Worm (Caenorhabditis elegans) whole organism, late embryonic: ENCODE results near the gene nlp-6.

Experiments used
- C08G9.2 ChIP-seq: sonication (generic microtip); optimal IDR thresholded peaks from 2 replicates; lab custom pipeline; 2016; ENCODE audit warnings: mild to moderate bottlenecking, missing genetic modification characterization, moderate library complexity, missing compliant biosample characterization
- K02D7.2 ChIP-seq: sonication (generic microtip); optimal IDR thresholded peaks from 2 replicates; lab custom pipeline; 2017; ENCODE audit warnings: mild to moderate bottlenecking, missing genetic modification characterization, missing compliant biosample characterization
- K09A11.1 ChIP-seq: sonication (generic microtip); optimal IDR thresholded peaks from 2 replicates; lab custom pipeline; 2017; ENCODE audit warnings: antibody characterized with exemption, mild to moderate bottlenecking, missing genetic modification characterization, missing compliant biosample characterization; ENCODE audit not compliant: insufficient read depth
- Y22D7AL.16 ChIP-seq: sonication (generic microtip); optimal IDR thresholded peaks from 2 replicates; lab custom pipeline; 2016; ENCODE audit warnings: missing genetic modification characterization, missing compliant biosample characterization
- ahr-1 ChIP-seq: sonication (generic microtip); optimal IDR thresholded peaks from 2 replicates; lab custom pipeline; 2016; ENCODE audit warnings: missing genetic modification characterization, missing compliant biosample characterization
- ama-1 ChIP-seq: fragments of 150-350 bp; optimal IDR thresholded peaks from 2 replicates; lab custom pipeline; 2014
- ceh-14 ChIP-seq: sonication (generic microtip); optimal IDR thresholded peaks from 2 replicates; lab custom pipeline; 2016; ENCODE audit warnings: missing genotype, missing genetic modification characterization, missing compliant biosample characterization
- ceh-18 ChIP-seq: sonication (generic microtip); optimal IDR thresholded peaks from 2 replicates; lab custom pipeline; 2016; ENCODE audit warnings: missing genetic modification characterization, missing compliant biosample characterization
- ceh-19 ChIP-seq: fragments of 200-800 bp; sonication (Bioruptor generic); optimal IDR thresholded peaks from 2 replicates; lab custom pipeline; 2018; ENCODE audit warnings: mild to moderate bottlenecking, missing genetic modification characterization, missing compliant biosample characterization
- ceh-31 ChIP-seq: sonication (generic microtip); optimal IDR thresholded peaks from 2 replicates; lab custom pipeline; 2016; ENCODE audit warnings: missing genetic modification characterization, missing compliant biosample characterization
- ceh-6 ChIP-seq: fragments of 200-800 bp; sonication (Bioruptor generic); optimal IDR thresholded peaks from 2 replicates; lab custom pipeline; 2018; ENCODE audit warnings: mild to moderate bottlenecking, missing genetic modification characterization, missing compliant biosample characterization
- che-1 ChIP-seq: sonication (generic microtip); optimal IDR thresholded peaks from 2 replicates; lab custom pipeline; 2016; ENCODE audit warnings: mild to moderate bottlenecking, missing genetic modification characterization, missing compliant biosample characterization
- dmd-4 ChIP-seq: sonication (generic microtip); optimal IDR thresholded peaks from 2 replicates; lab custom pipeline; 2016; ENCODE audit warnings: borderline replicate concordance, missing genetic modification characterization, missing compliant biosample characterization
- dve-1 ChIP-seq: sonication (generic microtip); optimal IDR thresholded peaks from 2 replicates; lab custom pipeline; 2017; ENCODE audit warnings: antibody characterized with exemption, mild to moderate bottlenecking, missing genetic modification characterization, missing compliant biosample characterization
- ets-4 ChIP-seq: sonication (generic microtip); optimal IDR thresholded peaks from 2 replicates; lab custom pipeline; 2016; ENCODE audit warnings: missing genetic modification characterization, missing compliant biosample characterization
- eyg-1 ChIP-seq: sonication (generic microtip); optimal IDR thresholded peaks from 2 replicates; lab custom pipeline; 2016; ENCODE audit warnings: missing genotype, missing genetic modification characterization, missing compliant biosample characterization
- fax-1 ChIP-seq: sonication (generic microtip); optimal IDR thresholded peaks from 2 replicates; lab custom pipeline; 2016; ENCODE audit warnings: missing genotype, missing genetic modification characterization, missing compliant biosample characterization
- hlh-15 ChIP-seq: sonication (generic microtip); optimal IDR thresholded peaks from 2 replicates; lab custom pipeline; 2016; ENCODE audit warnings: missing genetic modification characterization, missing compliant biosample characterization
- hlh-6 ChIP-seq: sonication (generic microtip); optimal IDR thresholded peaks from 2 replicates; lab custom pipeline; 2016; ENCODE audit warnings: missing genotype, missing genetic modification characterization, missing compliant biosample characterization
- lin-11 ChIP-seq: fragments of 200-800 bp; sonication (Bioruptor generic); optimal IDR thresholded peaks from 2 replicates; lab custom pipeline; 2018; ENCODE audit warnings: mild to moderate bottlenecking, missing genetic modification characterization, missing compliant biosample characterization
- odd-2 ChIP-seq: sonication (generic microtip); optimal IDR thresholded peaks from 2 replicates; lab custom pipeline; 2017; ENCODE audit warnings: antibody characterized with exemption, mild to moderate bottlenecking, missing genetic modification characterization, missing compliant biosample characterization
- pag-3 ChIP-seq: sonication (generic microtip); optimal IDR thresholded peaks from 2 replicates; lab custom pipeline; 2016; ENCODE audit warnings: missing compliant biosample characterization, missing genetic modification characterization, borderline replicate concordance
- pax-1 ChIP-seq: fragments of 150-350 bp; optimal IDR thresholded peaks from 2 replicates; lab custom pipeline; 2014; ENCODE audit warnings: missing biosample characterization, missing genetic modification characterization
- pha-4 ChIP-seq: fragments of 150-350 bp; optimal IDR thresholded peaks from 2 replicates; lab custom pipeline; 2018; ENCODE audit warnings: missing biosample characterization, missing genetic modification reagents, missing genetic modification characterization
- ref-2 ChIP-seq: sonication (generic microtip); optimal IDR thresholded peaks from 2 replicates; lab custom pipeline; 2016; ENCODE audit warnings: missing genetic modification characterization, missing compliant biosample characterization
- rnt-1 ChIP-seq: sonication (generic microtip); optimal IDR thresholded peaks from 2 replicates; lab custom pipeline; 2016; ENCODE audit warnings: missing genetic modification characterization, missing compliant biosample characterization
- sdc-2 ChIP-seq: sonication (generic microtip); optimal IDR thresholded peaks from 2 replicates; lab custom pipeline; 2016; ENCODE audit warnings: missing genotype, missing genetic modification characterization, missing compliant biosample characterization
- sox-2 ChIP-seq: fragments of 200-800 bp; sonication (Bioruptor generic); IDR thresholded peaks from 2 replicates; pipeline ENCODE4 v1.3.6; 2022; ENCODE audit warnings: missing genetic modification reagents, missing genetic modification characterization, missing compliant biosample characterization
- tbx-2 ChIP-seq: sonication (generic microtip); optimal IDR thresholded peaks from 2 replicates; lab custom pipeline; 2016; ENCODE audit warnings: missing genetic modification characterization, missing compliant biosample characterization
- tbx-7 ChIP-seq: sonication (generic microtip); optimal IDR thresholded peaks from 2 replicates; lab custom pipeline; 2016; ENCODE audit warnings: missing genotype, missing genetic modification characterization, missing compliant biosample characterization
- unc-55 ChIP-seq: sonication (generic microtip); optimal IDR thresholded peaks from 2 replicates; lab custom pipeline; 2017; ENCODE audit warnings: missing biosample characterization, missing genetic modification reagents, missing genetic modification characterization
- zip-5 ChIP-seq: sonication (generic microtip); optimal IDR thresholded peaks from 2 replicates; lab custom pipeline; 2016; ENCODE audit warnings: missing genetic modification characterization, missing compliant biosample characterization
- ztf-16 ChIP-seq: sonication (generic microtip); optimal IDR thresholded peaks from 2 replicates; lab custom pipeline; 2017; ENCODE audit warnings: missing genetic modification characterization, missing compliant biosample characterization

The nlp-6 gene

ce11 chrX:17662146-17662545 lies at the start of gene nlp-6:
nlp-6 (plus strand) TSS chrX:17662446.
- TF ChIP-seq ets-4 (tag; lab: Kevin White, UChicago) (no peak), tbx-2 (tag; lab: Kevin White, UChicago) (no peak), zip-5 (tag; lab: Kevin White, UChicago) (no peak), hlh-6 (tag; lab: Kevin White, UChicago) (no peak), unc-55 (GFP tag; lab: Kevin White, UChicago) (no peak), dve-1 (tag; lab: Kevin White, UChicago) (no peak), eyg-1 (tag; lab: Kevin White, UChicago) (no peak)

- TF ChIP-seq dve-1 (tag; lab: Kevin White, UChicago) (no peak), sox-2 (no peak), eyg-1 (tag; lab: Kevin White, UChicago) (no peak), rnt-1 (no peak), pax-1 (tag; lab: Kevin White, UChicago) (no peak), ceh-18 (tag; lab: Kevin White, UChicago) (no peak), hlh-6 (tag; lab: Kevin White, UChicago) (no peak), ztf-16 (tag; lab: Kevin White, UChicago) (no peak), fax-1 (tag; lab: Kevin White, UChicago) (no peak), lin-11 (tag; lab: Kevin White, UChicago) (no peak), K09A11.1 (tag; lab: Kevin White, UChicago) (no peak), sdc-2 (tag; lab: Kevin White, UChicago) (no peak), ahr-1 (tag; lab: Kevin White, UChicago) (no peak), hlh-15 (tag; lab: Kevin White, UChicago) (no peak), K02D7.2 (tag; lab: Kevin White, UChicago) (no peak), tbx-2 (tag; lab: Kevin White, UChicago) (no peak), ceh-6 (GFP tag; lab: Kevin White, UChicago) (no peak)
Observed at ce11 chrX:17613024-17613423, 49.2 kb upstream of the nlp-6 start.

- no peak for TF ChIP-seq ceh-6 (GFP tag; lab: Kevin White, UChicago)
- TF ChIP-seq lin-11 (tag; lab: Kevin White, UChicago): no peak
- no peak for TF ChIP-seq ceh-14
- TF ChIP-seq dmd-4: no peak
- no peak for TF ChIP-seq ama-1 (lab: Kevin White, UChicago)
- no peak for TF ChIP-seq tbx-7 (tag; lab: Kevin White, UChicago)
- no peak for TF ChIP-seq pag-3 (tag; lab: Kevin White, UChicago)
- no peak for TF ChIP-seq K02D7.2 (tag; lab: Kevin White, UChicago)
- TF ChIP-seq, all 69 proteins: peak for 0
Observed at ce11 chrX:17614245-17614644, 48.0 kb upstream of the nlp-6 start, which contains the start of gene ncs-7. ncs-7 (plus strand) TSS chrX:17614545.

ce11 chrX:17625245-17625644 lies 37.0 kb upstream of the nlp-6 start:
- no peak for TF ChIP-seq ref-2 (tag; lab: Kevin White, UChicago)
- TF ChIP-seq C08G9.2 (tag; lab: Kevin White, UChicago): no peak
- TF ChIP-seq Y22D7AL.16 (tag; lab: Kevin White, UChicago): no peak
- TF ChIP-seq che-1 (tag; lab: Kevin White, UChicago): no peak
- TF ChIP-seq sdc-2 (tag; lab: Kevin White, UChicago): no peak
- no peak for TF ChIP-seq ceh-31 (tag; lab: Kevin White, UChicago)

ce11 chrX:17625729-17626128 lies 36.5 kb upstream of the nlp-6 start:
- TF ChIP-seq odd-2 (tag; lab: Kevin White, UChicago): no peak
- no peak for TF ChIP-seq pha-4
- TF ChIP-seq ceh-19 (GFP tag; lab: Kevin White, UChicago): no peak
- no peak for TF ChIP-seq lin-11 (tag; lab: Kevin White, UChicago)
- TF ChIP-seq ztf-16 (tag; lab: Kevin White, UChicago): no peak
